Fruit fly (Drosophila melanogaster) whole organism, embryonic: ENCODE measurements around the gene CG10638.
A peak's percentile ranks its signal among the peaks of the same experiment; 100 is the strongest.

Experiments
- CG10267 ChIP-seq: fragments of 200-800 bp; sonication (Bioruptor generic); optimal IDR thresholded peaks from 2 replicates; lab custom pipeline; 2018; ENCODE audit warnings: missing biosample characterization, mild to moderate bottlenecking, missing genetic modification characterization, moderate library complexity
- CG10274 ChIP-seq: fragments of 200-800 bp; sonication (Bioruptor generic); optimal IDR thresholded peaks from 3 replicates; lab custom pipeline; 2017; ENCODE audit warnings: missing biosample characterization, mild to moderate bottlenecking, missing genetic modification characterization
- CG11456 ChIP-seq: fragments of 200-800 bp; sonication (Bioruptor generic); IDR thresholded peaks from 3 replicates; pipeline ENCODE4 v1.3.6; 2022; ENCODE audit warnings: missing biosample characterization, missing genetic modification characterization
- CG11723 ChIP-seq: fragments of 200-800 bp; sonication (Bioruptor generic); optimal IDR thresholded peaks from 2 replicates; lab custom pipeline; 2017; ENCODE audit warnings: missing biosample characterization, mild to moderate bottlenecking, missing genetic modification characterization
- CG14441 ChIP-seq: fragments of 200-800 bp; sonication (Bioruptor generic); IDR thresholded peaks from 2 replicates; pipeline ENCODE4 v1.3.6; 2022; ENCODE audit warnings: missing biosample characterization, missing genetic modification characterization
- CG14710 ChIP-seq: fragments of 200-800 bp; sonication (Bioruptor generic); optimal IDR thresholded peaks from 3 replicates; lab custom pipeline; 2019; ENCODE audit warnings: missing biosample characterization, mild to moderate bottlenecking, missing genetic modification characterization, moderate library complexity
- CG16863 ChIP-seq: fragments of 200-800 bp; sonication (Bioruptor generic); optimal IDR thresholded peaks from 3 replicates; lab custom pipeline; 2016; ENCODE audit warnings: missing biosample characterization, missing genetic modification characterization
- CG17612 ChIP-seq: fragments of 200-800 bp; sonication (Bioruptor generic); IDR thresholded peaks from 2 replicates; pipeline ENCODE4 v1.3.6; 2022; ENCODE audit warnings: missing biosample characterization, missing genetic modification characterization
- CG17802 ChIP-seq: fragments of 200-800 bp; sonication (Bioruptor generic); optimal IDR thresholded peaks from 2 replicates; lab custom pipeline; 2018; ENCODE audit warnings: missing biosample characterization, mild to moderate bottlenecking, missing genetic modification characterization, moderate library complexity
- CG18599 ChIP-seq: fragments of 200-800 bp; sonication (Bioruptor generic); optimal IDR thresholded peaks from 3 replicates; lab custom pipeline; 2017; ENCODE audit warnings: missing biosample characterization, missing genetic modification characterization, mild to moderate bottlenecking, moderate library complexity, missing genetic modification reagents
- CG18764 ChIP-seq: fragments of 200-800 bp; sonication (Bioruptor generic); optimal IDR thresholded peaks from 3 replicates; lab custom pipeline; 2016; ENCODE audit warnings: missing biosample characterization, missing genetic modification characterization
- CG2678 ChIP-seq: fragments of 200-800 bp; sonication (Bioruptor generic); optimal IDR thresholded peaks from 3 replicates; lab custom pipeline; 2019; ENCODE audit warnings: missing biosample characterization, mild to moderate bottlenecking, missing genetic modification characterization, moderate library complexity
- CG30403 ChIP-seq: fragments of 200-800 bp; sonication (Bioruptor generic); optimal IDR thresholded peaks from 3 replicates; lab custom pipeline; 2016; ENCODE audit warnings: missing biosample characterization, missing genetic modification characterization
- CG3995 ChIP-seq: fragments of 200-800 bp; sonication (Bioruptor generic); optimal IDR thresholded peaks from 3 replicates; lab custom pipeline; 2016; ENCODE audit warnings: missing biosample characterization, missing genetic modification characterization
- CG4282 ChIP-seq: fragments of 200-800 bp; sonication (Bioruptor generic); optimal IDR thresholded peaks from 2 replicates; lab custom pipeline; 2016; ENCODE audit warnings: missing biosample characterization, missing genetic modification characterization
- CG4617 ChIP-seq: fragments of 200-800 bp; sonication (Bioruptor generic); optimal IDR thresholded peaks from 3 replicates; lab custom pipeline; 2016; ENCODE audit warnings: missing biosample characterization, missing genetic modification characterization, borderline replicate concordance
- CG7372 ChIP-seq: fragments of 200-800 bp; sonication (Bioruptor generic); IDR thresholded peaks from 2 replicates; pipeline ENCODE4 v1.3.6; 2022; ENCODE audit warnings: missing biosample characterization, missing genetic modification characterization
- CG7987 ChIP-seq: fragments of 200-800 bp; sonication (Bioruptor generic); optimal IDR thresholded peaks from 2 replicates; lab custom pipeline; 2018; ENCODE audit warnings: missing biosample characterization, mild to moderate bottlenecking, missing genetic modification characterization, moderate library complexity
- CG8089 ChIP-seq: fragments of 200-800 bp; sonication (Bioruptor generic); optimal IDR thresholded peaks from 3 replicates; lab custom pipeline; 2016; ENCODE audit warnings: missing biosample characterization, missing genetic modification characterization
- CG9215 ChIP-seq: fragments of 200-800 bp; sonication (Bioruptor generic); IDR thresholded peaks from 2 replicates; pipeline ENCODE4 v1.3.6; 2022; ENCODE audit warnings: missing biosample characterization, missing genetic modification characterization
- CkIIα-i1 ChIP-seq: fragments of 200-800 bp; sonication (Bioruptor generic); IDR thresholded peaks from 2 replicates; pipeline ENCODE4 v1.3.6; 2022; ENCODE audit warnings: missing biosample characterization, missing genetic modification characterization
- CoRest ChIP-seq: fragments of 200-800 bp; sonication (Bioruptor generic); optimal IDR thresholded peaks from 3 replicates; lab custom pipeline; 2018; ENCODE audit warnings: missing biosample characterization, mild to moderate bottlenecking, missing genetic modification characterization, moderate library complexity
- D19B ChIP-seq: fragments of 200-800 bp; sonication (Bioruptor generic); optimal IDR thresholded peaks from 2 replicates; lab custom pipeline; 2017; ENCODE audit warnings: missing biosample characterization, mild to moderate bottlenecking, missing genetic modification characterization
- HLH4C ChIP-seq: fragments of 200-800 bp; sonication (Bioruptor generic); IDR thresholded peaks from 3 replicates; pipeline ENCODE4 v1.3.6; 2022; ENCODE audit warnings: missing biosample characterization, missing genetic modification characterization; ENCODE audit not compliant: partially characterized antibody
- HLH54F ChIP-seq: fragments of 200-800 bp; sonication (Bioruptor generic); optimal IDR thresholded peaks from 3 replicates; lab custom pipeline; 2016; ENCODE audit warnings: missing biosample characterization, missing genetic modification characterization
- Hey ChIP-seq: fragments of 200-800 bp; sonication (Bioruptor generic); optimal IDR thresholded peaks from 3 replicates; lab custom pipeline; 2018; ENCODE audit warnings: missing biosample characterization, mild to moderate bottlenecking, missing genetic modification characterization
- Nf-YB ChIP-seq: fragments of 200-800 bp; sonication (Bioruptor generic); optimal IDR thresholded peaks from 3 replicates; lab custom pipeline; 2019; ENCODE audit warnings: missing biosample characterization, mild to moderate bottlenecking, missing genetic modification characterization, moderate library complexity
- PHDP ChIP-seq: fragments of 200-800 bp; sonication (Bioruptor generic); optimal IDR thresholded peaks from 3 replicates; lab custom pipeline; 2018; ENCODE audit warnings: missing biosample characterization, mild to moderate bottlenecking, missing genetic modification characterization, moderate library complexity
- Sin3A ChIP-seq: fragments of >200 bp; optimal IDR thresholded peaks from 2 replicates; lab custom pipeline; 2018
- Ssrp ChIP-seq: fragments of 200-800 bp; sonication (Bioruptor generic); optimal IDR thresholded peaks from 2 replicates; lab custom pipeline; 2018; ENCODE audit warnings: missing biosample characterization, mild to moderate bottlenecking, missing genetic modification characterization, moderate library complexity
- Stat92E ChIP-seq, 3 experiments: fragments of >200 bp in 2 of 3; fragments of 200-800 bp in 1 of 3; sonication (Bioruptor generic) in 1 of 3; optimal IDR thresholded peaks; 2 replicates each; lab custom pipeline; 2017 to 2019; ENCODE audit warnings: missing biosample characterization in 3 of 3, missing genetic modification characterization in 3 of 3, mild to moderate bottlenecking in 1 of 3, moderate library complexity in 1 of 3
- Vsx1 ChIP-seq: fragments of 200-800 bp; sonication (Bioruptor generic); optimal IDR thresholded peaks from 2 replicates; lab custom pipeline; 2017; ENCODE audit warnings: missing biosample characterization, mild to moderate bottlenecking, missing genetic modification characterization, missing genetic modification reagents
- abd-A ChIP-seq: fragments of 200-800 bp; sonication (Bioruptor generic); optimal IDR thresholded peaks from 3 replicates; lab custom pipeline; 2019; ENCODE audit warnings: missing biosample characterization, mild to moderate bottlenecking, missing genetic modification characterization, moderate library complexity
- ash1 ChIP-seq: fragments of 200-800 bp; sonication (Bioruptor generic); optimal IDR thresholded peaks from 2 replicates; lab custom pipeline; 2018; ENCODE audit warnings: missing biosample characterization, mild to moderate bottlenecking, missing genetic modification characterization
- bab2 ChIP-seq: fragments of 200-800 bp; sonication (Bioruptor generic); optimal IDR thresholded peaks from 2 replicates; lab custom pipeline; 2016; ENCODE audit warnings: missing biosample characterization, missing genetic modification characterization
- cato ChIP-seq: fragments of 200-800 bp; sonication (Bioruptor generic); optimal IDR thresholded peaks from 2 replicates; lab custom pipeline; 2016; ENCODE audit warnings: missing biosample characterization, missing genetic modification characterization, borderline replicate concordance
- chinmo ChIP-seq: fragments of 200-800 bp; sonication (Bioruptor generic); IDR thresholded peaks from 4 replicates; pipeline ENCODE4 v1.3.6; 2022; ENCODE audit warnings: missing biosample characterization, missing genetic modification characterization; ENCODE audit not compliant: partially characterized antibody
- chn ChIP-seq: fragments of 200-800 bp; sonication (Bioruptor generic); optimal IDR thresholded peaks from 2 replicates; lab custom pipeline; 2016; ENCODE audit warnings: missing biosample characterization, missing genetic modification characterization
- en ChIP-seq: fragments of 200-800 bp; sonication (Bioruptor generic); optimal IDR thresholded peaks from 2 replicates; lab custom pipeline; 2016; ENCODE audit warnings: missing biosample characterization, missing genetic modification characterization
- gcm ChIP-seq: fragments of 200-800 bp; sonication (Bioruptor generic); optimal IDR thresholded peaks from 2 replicates; lab custom pipeline; 2019; ENCODE audit warnings: missing biosample characterization, mild to moderate bottlenecking, missing genetic modification characterization, moderate library complexity
- insv ChIP-seq, 2 experiments: fragments of 200-800 bp; sonication (Bioruptor generic); optimal IDR thresholded peaks; 3 replicates each; lab custom pipeline; 2016 to 2018; ENCODE audit warnings: missing biosample characterization in 2 of 2, missing genetic modification characterization in 2 of 2
- kni ChIP-seq: fragments of 200-800 bp; sonication (Bioruptor generic); optimal IDR thresholded peaks from 3 replicates; lab custom pipeline; 2017; ENCODE audit warnings: mild to moderate bottlenecking, missing biosample characterization, missing genetic modification reagents, missing genetic modification characterization
- lilli ChIP-seq: fragments of 200-800 bp; sonication (Bioruptor generic); optimal IDR thresholded peaks from 3 replicates; lab custom pipeline; 2016; ENCODE audit warnings: missing biosample characterization, missing genetic modification characterization
- mirr ChIP-seq: fragments of 200-800 bp; sonication (Bioruptor generic); optimal IDR thresholded peaks from 3 replicates; lab custom pipeline; 2018; ENCODE audit warnings: missing biosample characterization, mild to moderate bottlenecking, missing genetic modification characterization
- odd ChIP-seq: fragments of 200-800 bp; sonication (Bioruptor generic); optimal IDR thresholded peaks from 2 replicates; lab custom pipeline; 2017; ENCODE audit warnings: missing biosample characterization, mild to moderate bottlenecking, missing genetic modification characterization
- phol ChIP-seq: fragments of 200-800 bp; sonication (Bioruptor generic); optimal IDR thresholded peaks from 3 replicates; lab custom pipeline; 2018; ENCODE audit warnings: missing biosample characterization, mild to moderate bottlenecking, missing genetic modification characterization, moderate library complexity
- ranshi ChIP-seq: fragments of 200-800 bp; sonication (Bioruptor generic); IDR thresholded peaks from 2 replicates; pipeline ENCODE4 v1.3.6; 2022; ENCODE audit warnings: missing biosample characterization, missing genetic modification characterization
- sob ChIP-seq: fragments of 200-800 bp; sonication (Bioruptor generic); IDR thresholded peaks from 2 replicates; pipeline ENCODE4 v1.3.6; 2022; ENCODE audit warnings: missing biosample characterization, missing genetic modification characterization
- sr ChIP-seq: fragments of 200-800 bp; sonication (Bioruptor generic); IDR thresholded peaks from 3 replicates; pipeline ENCODE4 v1.3.6; 2022; ENCODE audit warnings: missing biosample characterization, missing genetic modification characterization
- sug ChIP-seq: fragments of 200-800 bp; optimal IDR thresholded peaks from 2 replicates; lab custom pipeline; 2019; ENCODE audit warnings: missing biosample characterization, mild to moderate bottlenecking, missing genetic modification characterization, moderate library complexity
- vvl ChIP-seq: fragments of 200-800 bp; sonication (Bioruptor generic); IDR thresholded peaks from 2 replicates; pipeline ENCODE4 v1.3.6; 2022; ENCODE audit warnings: missing biosample characterization, missing genetic modification characterization

The CG10638 gene

DNA sequence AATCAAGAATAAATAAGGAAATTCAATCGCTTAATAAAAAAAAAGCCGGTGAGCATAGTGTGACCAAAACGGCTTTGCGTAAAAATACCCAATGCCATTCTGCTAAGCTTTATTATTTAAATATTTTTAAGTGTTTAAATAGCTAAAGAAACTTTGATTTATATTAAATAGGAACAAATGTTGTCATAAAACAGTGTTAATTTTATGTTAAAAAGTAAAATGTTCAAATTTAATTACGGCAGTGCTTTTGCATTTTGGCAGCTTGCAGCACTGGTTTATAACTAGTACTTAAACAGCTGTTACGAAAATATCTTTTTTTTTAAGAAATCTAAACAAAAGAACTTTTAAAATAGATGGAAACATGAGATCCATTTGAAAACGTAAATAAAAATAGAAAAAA lies at the start of gene CG10638, which contains the start of gene CG10681 (continued):
- TF ChIP-seq CG14710 (tag; lab: Kevin White, UChicago) (peak; percentile 81), CG10274 (GFP tag; lab: Kevin White, UChicago) (no peak), abd-A (tag; lab: Kevin White, UChicago) (no peak), mirr (GFP tag; lab: Kevin White, UChicago) (no peak), gcm (peak; percentile 59), sob (peak; percentile 37; the same call in 1 of the 2 replicates), CG17802 (tag; lab: Kevin White, UChicago) (no peak), chinmo (GFP tag; lab: Robert Waterston, UW) (no peak), bab2 (GFP tag; lab: Kevin White, UChicago) (no peak), CG9215 (GFP tag; lab: Robert Waterston, UW) (no peak), lilli (GFP tag; lab: Kevin White, UChicago) (peak; percentile 61), CG8089 (no peak), ranshi (GFP tag; lab: Robert Waterston, UW) (no peak), Nf-YB (no peak), CG14441 (GFP tag; lab: Robert Waterston, UW) (no peak), CG11723 (GFP tag; lab: Kevin White, UChicago) (no peak), HLH4C (GFP tag; lab: Robert Waterston, UW) (no peak), CG18599 (GFP tag; lab: Kevin White, UChicago) (no peak), CG10267 (tag; lab: Kevin White, UChicago) (peak; percentile 98), CG7987 (GFP tag; lab: Kevin White, UChicago) (no peak), CG4617 (GFP tag; lab: Kevin White, UChicago) (peak; percentile 63), vvl (peak; percentile 50), Ssrp (tag; lab: Kevin White, UChicago) (no peak), phol (peak; percentile 61), Hey (tag; lab: Kevin White, UChicago) (no peak), CG11456 (GFP tag; lab: Robert Waterston, UW) (no peak), CG17612 (no peak), chn (GFP tag; lab: Kevin White, UChicago) (peak; percentile 16), Vsx1 (GFP tag; lab: Kevin White, UChicago) (peak; percentile 56), CG4282 (GFP tag; lab: Kevin White, UChicago) (no peak), CG2678 (peak; percentile 46), kni (GFP tag; lab: Kevin White, UChicago) (no peak), CG7372 (GFP tag; lab: Robert Waterston, UW) (no peak), CG18764 (GFP tag; lab: Kevin White, UChicago) (peak; percentile 22), CG30403 (GFP tag; lab: Kevin White, UChicago) (peak; percentile 49), Stat92E (GFP tag; optimal IDR thresholded peaks at IDR 0.05; lab: Kevin White, UChicago) (no peak), en (GFP tag; lab: Kevin White, UChicago) (no peak), CG16863 (GFP tag; lab: Kevin White, UChicago) (peak; percentile 18), HLH54F (no peak), cato (GFP tag; lab: Kevin White, UChicago) (no peak), Sin3A (lab: Kevin White, UChicago) (no peak), insv (GFP tag; optimal IDR thresholded peaks at IDR 0.05; lab: Kevin White, UChicago) (no peak), odd (GFP tag; lab: Kevin White, UChicago) (no peak), ash1 (no peak), PHDP (tag; lab: Kevin White, UChicago) (peak; percentile 65), sug (tag; lab: Kevin White, UChicago) (peak; percentile 40), CkIIα-i1 (GFP tag; lab: Robert Waterston, UW) (no peak), CG3995 (GFP tag; lab: Kevin White, UChicago) (peak; percentile 4), sr (no peak), CoRest (peak; percentile 61), D19B (GFP tag; lab: Kevin White, UChicago) (no peak)
